Worm (Caenorhabditis elegans): Measurements from ENCODE around the gene npr-40.

- no peak for TF ChIP-seq elt-2 (tag; optimal IDR thresholded peaks at IDR 0.05)
- no peak for TF ChIP-seq fkh-4 (tag; optimal IDR thresholded peaks at IDR 0.05; ENCODE audit: borderline replicate concordance)
- TF ChIP-seq ama-1 (optimal IDR thresholded peaks at IDR 0.05): no peak
- no peak for TF ChIP-seq ztf-11 (tag; optimal IDR thresholded peaks at IDR 0.05)
- no peak for TF ChIP-seq F16B12.6 (tag; optimal IDR thresholded peaks at IDR 0.05)
- TF ChIP-seq tlp-1 (tag; optimal IDR thresholded peaks at IDR 0.05): no peak
- TF ChIP-seq efl-3 (GFP tag; optimal IDR thresholded peaks at IDR 0.05): no peak
- TF ChIP-seq lin-39 (tag; optimal IDR thresholded peaks at IDR 0.05): no peak
- no peak for TF ChIP-seq irx-1 (tag; optimal IDR thresholded peaks at IDR 0.05)
Measured at ce11 chrX:14973085-14973484, 54.4 kb downstream of the npr-40 start.

All from whole organism, L1 larva.